Worm (Caenorhabditis elegans) whole organism, midembryonic: ENCODE measurements around the gene C25E10.10.

Source experiments
- T22C8.4 ChIP-seq: fragments of 200-800 bp; sonication (Bioruptor generic); IDR thresholded peaks from 2 replicates; pipeline ENCODE4 v1.3.6; 2022; ENCODE audit warnings: missing genetic modification characterization, missing compliant biosample characterization
- flt-1 ChIP-seq: fragments of 200-800 bp; sonication (Bioruptor generic); IDR thresholded peaks from 2 replicates; pipeline ENCODE4 v1.3.6; 2022; ENCODE audit warnings: missing genetic modification characterization, missing compliant biosample characterization
- klf-2 ChIP-seq: fragments of 200-800 bp; sonication (Bioruptor generic); conservative IDR thresholded peaks from 2 replicates; pipeline ENCODE4 v1.3.6; 2022; ENCODE audit warnings: missing genetic modification reagents, missing genetic modification characterization, missing compliant biosample characterization
- med-1 ChIP-seq: sonication (generic microtip); optimal IDR thresholded peaks from 2 replicates; lab custom pipeline; 2017; ENCODE audit warnings: missing genetic modification characterization, mild to moderate bottlenecking, missing compliant biosample characterization, antibody characterized with exemption, missing genetic modification reagents; ENCODE audit not compliant: insufficient read depth
- ref-1 ChIP-seq: fragments of 200-800 bp; sonication (Bioruptor generic); conservative IDR thresholded peaks from 2 replicates; pipeline ENCODE4 v1.3.6; 2022; ENCODE audit warnings: missing genetic modification reagents, missing genetic modification characterization, missing compliant biosample characterization
- ztf-23 ChIP-seq: fragments of 200-800 bp; sonication (Bioruptor generic); IDR thresholded peaks from 2 replicates; pipeline ENCODE4 v1.3.6; 2022; ENCODE audit warnings: missing genetic modification reagents, missing genetic modification characterization, missing compliant biosample characterization
- ztf-29 ChIP-seq: fragments of 200-800 bp; sonication (Bioruptor generic); IDR thresholded peaks from 2 replicates; pipeline ENCODE4 v1.3.6; 2022; ENCODE audit warnings: missing genetic modification reagents, missing genetic modification characterization, missing compliant biosample characterization

DNA sequence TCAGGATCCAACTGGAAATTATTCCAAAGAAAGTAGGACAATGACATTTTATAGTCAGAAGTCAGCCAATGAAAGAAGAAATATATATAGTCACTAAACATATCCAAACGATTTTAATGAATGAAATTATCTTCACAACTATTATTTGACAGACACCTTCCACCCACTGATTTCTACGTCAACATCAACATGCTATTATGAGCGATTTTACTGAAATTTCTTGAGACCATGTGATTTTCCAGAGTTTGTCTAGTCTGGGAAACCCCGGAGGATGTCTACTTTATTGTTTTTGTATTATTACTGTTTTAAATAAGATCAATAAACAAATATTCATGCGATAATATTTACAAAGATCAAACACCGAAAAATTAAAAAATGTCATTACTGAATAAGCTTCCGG lies 40.6 kb downstream of the C25E10.10 start, which contains the start of gene srt-18:
- no peak for TF ChIP-seq flt-1 (GFP tag; lab: Robert Waterston, UW)
- TF ChIP-seq ref-1 (GFP tag; lab: Robert Waterston, UW), result no peak
- no peak for TF ChIP-seq klf-2 (GFP tag; lab: Robert Waterston, UW)
- no peak for TF ChIP-seq T22C8.4 (GFP tag; lab: Robert Waterston, UW)
- TF ChIP-seq ztf-23 (GFP tag; lab: Robert Waterston, UW), result no peak
- TF ChIP-seq med-1, result no peak
- TF ChIP-seq ztf-29 (GFP tag; lab: Robert Waterston, UW), result no peak
